Worm (Caenorhabditis elegans) whole organism, young adult: ENCODE data around the gene W10G11.1.

Experiments
- B0035.1 ChIP-seq: sonication (generic microtip); optimal IDR thresholded peaks from 2 replicates; lab custom pipeline; 2016; ENCODE audit warnings: missing genetic modification characterization, mild to moderate bottlenecking, missing compliant biosample characterization, missing genotype, missing genetic modification reagents
- B0261.1 ChIP-seq: sonication (generic microtip); optimal IDR thresholded peaks from 2 replicates; lab custom pipeline; 2016; ENCODE audit warnings: mild to moderate bottlenecking, missing genetic modification characterization, moderate library complexity, missing compliant biosample characterization
- D2030.7 ChIP-seq: fragments of 200-800 bp; sonication (Bioruptor generic); IDR thresholded peaks from 2 replicates; pipeline ENCODE4 v1.3.6; 2022; ENCODE audit warnings: missing genetic modification reagents, missing genetic modification characterization, missing compliant biosample characterization
- F33H1.4 ChIP-seq: fragments of 200-800 bp; sonication (Bioruptor generic); IDR thresholded peaks from 2 replicates; pipeline ENCODE4 v1.3.6; 2022; ENCODE audit warnings: missing genetic modification reagents, missing genetic modification characterization, missing compliant biosample characterization
- F52B5.7 ChIP-seq: sonication (generic microtip); optimal IDR thresholded peaks from 2 replicates; lab custom pipeline; 2016; ENCODE audit warnings: mild to moderate bottlenecking, missing genetic modification characterization, missing compliant biosample characterization
- K11D2.4 ChIP-seq: fragments of 200-800 bp; sonication (Bioruptor generic); IDR thresholded peaks from 2 replicates; pipeline ENCODE4 v1.3.6; 2022; ENCODE audit warnings: missing genetic modification reagents, missing genetic modification characterization, missing compliant biosample characterization
- Y53F4B.3 ChIP-seq: fragments of 200-800 bp; sonication (Bioruptor generic); IDR thresholded peaks from 2 replicates; pipeline ENCODE4 v1.3.6; 2022; ENCODE audit warnings: missing genetic modification reagents, missing genetic modification characterization, missing compliant biosample characterization
- Y56A3A.18 ChIP-seq: fragments of 200-800 bp; sonication (Bioruptor generic); IDR thresholded peaks from 2 replicates; pipeline ENCODE4 v1.3.6; 2022; ENCODE audit warnings: missing genetic modification reagents, missing genetic modification characterization, missing compliant biosample characterization
- Y67H2A.10 ChIP-seq: fragments of 200-800 bp; sonication (Bioruptor generic); conservative IDR thresholded peaks from 2 replicates; pipeline ENCODE4 v1.3.6; 2022; ENCODE audit warnings: missing genetic modification reagents, missing genetic modification characterization, missing compliant biosample characterization
- ZK185.1 ChIP-seq: sonication (generic microtip); optimal IDR thresholded peaks from 2 replicates; lab custom pipeline; 2016; ENCODE audit warnings: mild to moderate bottlenecking, missing genetic modification characterization, missing compliant biosample characterization; ENCODE audit not compliant: poor library complexity, severe bottlenecking
- aptf-2 ChIP-seq: fragments of 200-800 bp; sonication (Bioruptor generic); conservative IDR thresholded peaks from 2 replicates; pipeline ENCODE4 v1.3.6; 2022; ENCODE audit warnings: missing genetic modification reagents, missing genetic modification characterization, missing compliant biosample characterization
- atf-7 ChIP-seq: sonication (generic microtip); optimal IDR thresholded peaks from 2 replicates; lab custom pipeline; 2017; ENCODE audit warnings: mild to moderate bottlenecking, missing genetic modification characterization, missing compliant biosample characterization
- attf-3 ChIP-seq: fragments of 200-800 bp; sonication (Bioruptor generic); conservative IDR thresholded peaks from 2 replicates; pipeline ENCODE4 v1.3.6; 2022; ENCODE audit warnings: missing genetic modification reagents, missing genetic modification characterization, missing compliant biosample characterization
- bed-1 ChIP-seq: fragments of 200-800 bp; sonication (Bioruptor generic); IDR thresholded peaks from 2 replicates; pipeline ENCODE4 v1.3.6; 2022; ENCODE audit warnings: missing genetic modification reagents, missing genetic modification characterization, missing compliant biosample characterization
- bed-2 ChIP-seq: fragments of 200-800 bp; sonication (Bioruptor generic); IDR thresholded peaks from 2 replicates; pipeline ENCODE4 v1.3.6; 2022; ENCODE audit warnings: missing genetic modification reagents, missing genetic modification characterization, missing compliant biosample characterization
- ceh-40 ChIP-seq: fragments of 200-800 bp; sonication (Bioruptor generic); IDR thresholded peaks from 2 replicates; pipeline ENCODE4 v1.3.6; 2022; ENCODE audit warnings: missing genetic modification characterization, missing compliant biosample characterization
- die-1 ChIP-seq: sonication (generic microtip); optimal IDR thresholded peaks from 2 replicates; lab custom pipeline; 2016; ENCODE audit warnings: missing genotype, mild to moderate bottlenecking, missing genetic modification characterization, missing compliant biosample characterization
- dpl-1 ChIP-seq: fragments of 150-350 bp; optimal IDR thresholded peaks from 2 replicates; lab custom pipeline; 2014; ENCODE audit warnings: missing biosample characterization, missing genetic modification reagents, missing genetic modification characterization
- efl-1 ChIP-seq: fragments of 150-350 bp; optimal IDR thresholded peaks from 2 replicates; lab custom pipeline; 2014; ENCODE audit warnings: missing biosample characterization, missing genetic modification reagents, missing genetic modification characterization
- egl-18 ChIP-seq: fragments of 200-800 bp; sonication (Bioruptor generic); IDR thresholded peaks from 2 replicates; pipeline ENCODE4 v1.3.6; 2022; ENCODE audit warnings: missing genetic modification reagents, missing genetic modification characterization, missing compliant biosample characterization
- him-1 ChIP-seq: sonication (generic microtip); optimal IDR thresholded peaks from 2 replicates; lab custom pipeline; 2016; ENCODE audit warnings: missing genotype, missing genetic modification reagents, missing genetic modification characterization, missing compliant biosample characterization
- let-526 ChIP-seq: fragments of 200-800 bp; sonication (Bioruptor generic); IDR thresholded peaks from 2 replicates; pipeline ENCODE4 v1.3.6; 2022; ENCODE audit warnings: missing genetic modification reagents, missing genetic modification characterization, missing compliant biosample characterization
- lin-26 ChIP-seq: fragments of 200-800 bp; sonication (Bioruptor generic); IDR thresholded peaks from 2 replicates; pipeline ENCODE4 v1.3.6; 2022; ENCODE audit warnings: missing genetic modification reagents, missing genetic modification characterization, missing compliant biosample characterization
- lin-54 ChIP-seq: fragments of 200-800 bp; sonication (Bioruptor generic); optimal IDR thresholded peaks from 2 replicates; lab custom pipeline; 2018; ENCODE audit warnings: mild to moderate bottlenecking, missing genetic modification characterization, missing compliant biosample characterization
- madf-10 ChIP-seq: sonication (generic microtip); optimal IDR thresholded peaks from 2 replicates; lab custom pipeline; 2016; ENCODE audit warnings: mild to moderate bottlenecking, missing genetic modification characterization, missing compliant biosample characterization
- madf-6 ChIP-seq: fragments of 200-800 bp; sonication (Bioruptor generic); IDR thresholded peaks from 2 replicates; pipeline ENCODE4 v1.3.6; 2022; ENCODE audit warnings: missing genetic modification reagents, missing genetic modification characterization, missing compliant biosample characterization
- madf-8 ChIP-seq: fragments of 200-800 bp; sonication (Bioruptor generic); conservative IDR thresholded peaks from 2 replicates; pipeline ENCODE4 v1.3.6; 2022; ENCODE audit warnings: missing genetic modification reagents, missing genetic modification characterization, missing compliant biosample characterization
- mes-4 ChIP-seq: sonication (generic microtip); optimal IDR thresholded peaks from 2 replicates; lab custom pipeline; 2016; ENCODE audit warnings: missing genotype, missing genetic modification characterization, missing compliant biosample characterization
- nfyb-1 ChIP-seq: fragments of 200-800 bp; sonication (Bioruptor generic); IDR thresholded peaks from 2 replicates; pipeline ENCODE4 v1.3.6; 2022; ENCODE audit warnings: missing genetic modification reagents, missing genetic modification characterization, missing compliant biosample characterization
- pha-4 ChIP-seq: fragments of 150-350 bp; sonication (generic microtip); optimal IDR thresholded peaks from 2 replicates; lab custom pipeline; 2014; ENCODE audit warnings: missing biosample characterization, missing genetic modification reagents, missing genetic modification characterization
- sdz-38 ChIP-seq: sonication (generic microtip); optimal IDR thresholded peaks from 2 replicates; lab custom pipeline; 2016; ENCODE audit warnings: missing genotype, missing genetic modification characterization, missing compliant biosample characterization
- sea-2 ChIP-seq: fragments of 200-800 bp; sonication (Bioruptor generic); IDR thresholded peaks from 2 replicates; pipeline ENCODE4 v1.3.6; 2022; ENCODE audit warnings: missing genetic modification characterization, missing compliant biosample characterization
- snpc-1.1 ChIP-seq: sonication (generic microtip); optimal IDR thresholded peaks from 2 replicates; lab custom pipeline; 2017; ENCODE audit warnings: missing genetic modification characterization, mild to moderate bottlenecking, missing compliant biosample characterization, antibody characterized with exemption, moderate library complexity, missing genotype, missing genetic modification reagents; ENCODE audit not compliant: insufficient read depth
- snpc-3.4 ChIP-seq: sonication (generic microtip); optimal IDR thresholded peaks from 2 replicates; lab custom pipeline; 2017; ENCODE audit warnings: missing genetic modification characterization, mild to moderate bottlenecking, missing compliant biosample characterization, antibody characterized with exemption, moderate library complexity, missing genotype, missing genetic modification reagents
- tbp1 ChIP-seq: fragments of 200-800 bp; sonication (Bioruptor generic); optimal IDR thresholded peaks from 2 replicates; lab custom pipeline; 2018; ENCODE audit warnings: mild to moderate bottlenecking, missing genetic modification characterization, missing compliant biosample characterization
- zfh-2 ChIP-seq: fragments of 200-800 bp; sonication (Bioruptor generic); conservative IDR thresholded peaks from 2 replicates; pipeline ENCODE4 v1.3.6; 2022; ENCODE audit warnings: missing genetic modification reagents, missing genetic modification characterization, missing compliant biosample characterization
- ztf-3 ChIP-seq: fragments of 200-800 bp; sonication (Bioruptor generic); optimal IDR thresholded peaks from 2 replicates; lab custom pipeline; 2018; ENCODE audit warnings: mild to moderate bottlenecking, missing genetic modification characterization, missing compliant biosample characterization
- ztf-6 ChIP-seq: fragments of 200-800 bp; sonication (Bioruptor generic); IDR thresholded peaks from 2 replicates; pipeline ENCODE4 v1.3.6; 2022; ENCODE audit warnings: missing genetic modification reagents, missing genetic modification characterization, missing compliant biosample characterization

Gene W10G11.1

ce11 chrII:3560592-3560991, at the start of gene W10G11.1:
TSS of gene W10G11.1 (minus strand) at chrII:3560692.
- TF ChIP-seq atf-7 (tag; lab: Kevin White, UChicago), result no peak

DNA sequence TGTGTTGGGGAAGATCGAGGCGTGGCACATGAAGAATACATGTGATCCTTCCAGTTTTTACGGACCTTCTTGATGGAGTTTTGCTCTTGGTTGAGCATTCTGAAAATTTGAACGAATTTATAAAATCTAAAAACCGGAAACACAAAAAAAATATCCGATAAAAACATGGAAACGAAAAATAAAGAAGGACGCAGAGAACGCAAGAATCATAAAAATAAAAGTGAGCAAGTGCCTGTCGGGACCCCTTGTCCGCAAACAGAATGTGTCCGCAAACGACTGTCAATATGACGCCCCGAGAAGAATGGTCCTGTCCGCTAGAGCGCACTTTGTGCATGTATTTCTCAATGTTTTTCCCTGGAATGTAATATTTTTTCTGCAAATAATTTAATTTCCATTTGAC, 49.3 kb upstream of the W10G11.1 start, which contains the start of gene Y49F6A.5:
TSS of gene Y49F6A.5 (minus strand) at position 101 of the 400 bp plus-strand sequence.
- TF ChIP-seq bed-2 (no peak), Y67H2A.10 (GFP tag; lab: Robert Waterston, UW) (no peak), Y53F4B.3 (GFP tag; lab: Robert Waterston, UW) (no peak), efl-1 (GFP tag; lab: Kevin White, UChicago) (peak; percentile 15), Y56A3A.18 (GFP tag; lab: Robert Waterston, UW) (no peak)
- TF ChIP-seq, all 124 proteins: peak for 1

DNA sequence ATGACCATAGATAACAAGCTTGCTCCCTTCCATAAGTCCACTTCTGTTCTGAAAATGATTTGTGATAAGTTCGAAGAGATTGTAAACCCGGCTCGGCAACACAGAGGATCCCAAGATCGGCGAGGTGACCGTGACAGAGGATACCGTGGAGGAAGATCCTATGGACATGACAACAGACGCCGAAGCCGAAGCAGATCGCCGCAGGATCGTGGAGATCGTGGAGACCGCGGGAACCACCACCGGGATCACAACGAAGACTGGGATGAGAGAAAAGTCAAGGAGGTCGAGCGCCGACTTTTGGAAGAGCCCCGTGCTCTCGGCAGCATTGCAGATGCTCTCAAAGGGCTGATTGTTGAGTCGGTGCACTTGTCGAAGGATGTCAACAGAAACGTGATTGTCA, 44.1 kb upstream of the W10G11.1 start:
- TF ChIP-seq zfh-2 (GFP tag; lab: Robert Waterston, UW) (peak; percentile 71; the same call in 1 of the 2 replicates), aptf-2 (no peak)
- TF ChIP-seq, all 124 proteins: peak for 1

ce11 chrII:3598721-3599120, 38.2 kb upstream of the W10G11.1 start, which contains the start of gene Y49F6A.11:
TSS of gene Y49F6A.11 (minus strand) at chrII:3598821.
- no peak for TF ChIP-seq mes-4 (tag; lab: Kevin White, UChicago)
- TF ChIP-seq die-1 (tag; lab: Kevin White, UChicago), result no peak
- no peak for TF ChIP-seq him-1 (tag; lab: Kevin White, UChicago)
- no peak for TF ChIP-seq attf-3 (GFP tag; lab: Robert Waterston, UW)
- no peak for TF ChIP-seq aptf-2
- no peak for TF ChIP-seq dpl-1
- TF ChIP-seq ceh-40 (GFP tag; lab: Robert Waterston, UW), result no peak
- no peak for TF ChIP-seq lin-26 (GFP tag; lab: Robert Waterston, UW)

DNA sequence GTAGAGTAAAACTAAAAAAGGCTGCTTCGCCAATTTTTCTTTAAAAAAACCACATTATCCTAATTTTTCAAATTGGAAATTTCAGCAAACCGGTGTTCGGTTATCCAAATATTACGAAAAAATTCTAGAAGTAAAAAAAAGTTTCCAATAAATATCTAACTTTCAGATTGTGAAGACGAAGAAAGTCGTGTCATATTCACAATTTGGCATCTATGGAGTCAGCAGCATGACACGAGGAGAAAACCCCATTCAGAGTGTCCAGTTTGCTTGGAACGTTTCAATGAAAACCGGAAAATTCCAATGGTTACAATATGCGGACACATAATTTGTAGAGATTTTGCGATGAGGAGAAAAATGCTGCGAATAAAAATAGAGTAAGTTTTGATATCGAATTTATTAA, 34.8 kb upstream of the W10G11.1 start, which contains the start of gene Y49F6A.12:
TSS of gene Y49F6A.12 (plus strand) at position 301 of the 400 bp plus-strand sequence.
- TF ChIP-seq pha-4 (tag; lab: Kevin White, UChicago) (no peak), let-526 (GFP tag; lab: Robert Waterston, UW) (no peak), lin-54 (GFP tag; lab: Kevin White, UChicago) (no peak), K11D2.4 (GFP tag; lab: Robert Waterston, UW) (no peak), tbp1 (GFP tag; lab: Kevin White, UChicago) (no peak), egl-18 (GFP tag; lab: Robert Waterston, UW) (no peak), snpc-3.4 (tag; lab: Kevin White, UChicago) (no peak), D2030.7 (GFP tag; lab: Robert Waterston, UW) (no peak), Y67H2A.10 (GFP tag; lab: Robert Waterston, UW) (no peak), ztf-6 (no peak)

DNA sequence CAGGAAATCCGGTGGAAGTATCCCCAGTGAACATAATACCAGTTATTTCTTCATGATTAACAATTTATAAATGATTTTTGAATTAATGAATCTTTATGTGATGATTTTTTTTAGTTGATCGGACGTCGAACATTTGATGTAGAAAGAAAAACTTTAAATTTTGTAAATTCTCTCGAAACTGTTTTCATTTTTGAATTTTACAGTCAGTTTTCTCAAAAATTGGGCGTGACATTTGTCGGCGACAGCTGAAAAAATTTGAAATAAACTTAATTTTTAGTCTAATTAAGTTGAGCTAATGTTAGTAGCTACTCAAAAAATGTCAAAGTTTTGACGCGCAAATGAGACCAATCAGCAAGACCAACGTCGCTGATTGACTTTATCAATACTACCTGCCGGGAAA, 22.9 kb upstream of the W10G11.1 start, which contains the start of gene srh-60:
TSS of gene srh-60 (plus strand) at position 301 of the 400 bp plus-strand sequence.
- TF ChIP-seq B0035.1 (no peak), Y67H2A.10 (GFP tag; lab: Robert Waterston, UW) (no peak), lin-54 (GFP tag; lab: Kevin White, UChicago) (no peak), snpc-1.1 (tag; lab: Kevin White, UChicago) (no peak), nfyb-1 (GFP tag; lab: Robert Waterston, UW) (no peak), sea-2 (GFP tag; lab: Robert Waterston, UW) (no peak), F33H1.4 (GFP tag; lab: Robert Waterston, UW) (no peak), sdz-38 (tag; lab: Kevin White, UChicago) (no peak), ZK185.1 (tag; lab: Kevin White, UChicago) (no peak), madf-8 (GFP tag; lab: Robert Waterston, UW) (no peak), madf-10 (tag; lab: Kevin White, UChicago) (no peak), F52B5.7 (tag; lab: Kevin White, UChicago) (no peak), B0261.1 (tag; lab: Kevin White, UChicago) (no peak), ztf-3 (no peak), madf-6 (GFP tag; lab: Robert Waterston, UW) (no peak), bed-1 (GFP tag; lab: Robert Waterston, UW) (no peak)
